Worm (Caenorhabditis elegans): ENCODE measurements around the gene ZK896.5.

Gene ZK896.5

DNA sequence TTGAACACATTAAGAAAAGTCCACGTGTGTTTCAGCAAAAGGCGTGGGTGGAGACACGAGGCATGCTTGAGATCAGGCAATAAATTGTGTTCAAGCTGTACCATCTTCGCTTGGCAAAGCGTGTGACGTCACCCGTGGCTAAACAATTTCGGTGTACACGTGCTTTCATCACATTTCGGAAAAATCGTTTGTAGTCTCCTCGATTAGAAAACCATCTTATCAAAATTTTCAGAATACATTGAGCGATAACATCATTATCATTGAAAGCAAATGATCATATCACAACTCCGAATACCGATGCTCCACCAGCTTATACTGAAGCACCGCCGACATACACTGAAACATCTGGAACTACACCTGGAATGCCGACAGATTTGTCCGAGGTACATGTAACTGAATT is 22.2 kb upstream of the ZK896.5 start (continued):
- no peak for TF ChIP-seq T20F7.1 (GFP tag; optimal IDR thresholded peaks at IDR 0.05)

DNA sequence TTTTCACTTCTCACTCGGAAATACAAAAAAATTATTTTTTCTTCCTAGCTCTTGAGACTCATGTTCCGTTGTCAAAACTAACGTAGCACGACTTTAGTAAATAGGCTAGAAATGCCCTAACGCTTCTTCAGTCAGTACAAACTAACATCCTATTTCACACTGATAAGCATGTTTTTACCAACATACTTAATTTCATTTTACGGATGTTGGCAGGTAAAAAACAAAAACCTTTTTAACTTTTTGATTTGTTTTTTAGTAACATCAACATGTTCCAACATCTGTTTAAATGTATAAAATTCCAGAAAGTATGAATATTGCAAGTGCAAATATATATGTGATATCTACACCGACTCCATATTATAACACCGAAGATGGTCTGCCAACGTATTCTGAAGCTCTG is 20.8 kb upstream of the ZK896.5 start, which contains the start of gene K08D8.10:
Gene K08D8.10, plus strand, starts transcription at position 301 of the 400 bp plus-strand sequence.
- TF ChIP-seq nhr-76 (tag; optimal IDR thresholded peaks at IDR 0.05) (no peak), daf-16 (GFP tag; optimal IDR thresholded peaks at IDR 0.05) (no peak), daf-16 (tag; optimal IDR thresholded peaks at IDR 0.05) (peak; percentile 9)

DNA sequence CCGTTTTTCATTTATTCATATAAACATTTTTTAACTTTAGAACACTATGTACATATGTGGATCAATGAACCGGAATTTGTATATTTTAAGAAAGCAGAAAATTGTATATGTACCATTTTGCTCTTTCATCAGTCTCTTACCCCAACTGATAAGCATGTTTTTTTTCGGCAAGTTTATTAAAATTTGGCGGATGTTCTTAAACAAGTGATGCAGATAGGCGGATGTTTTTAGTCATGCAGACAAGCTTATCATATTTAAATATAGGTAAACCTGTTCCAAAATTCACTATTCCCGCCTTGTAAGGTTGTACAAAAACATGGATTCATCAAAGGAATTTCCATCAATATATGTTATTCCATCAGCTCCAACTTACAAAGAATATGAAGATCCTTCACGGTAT is 19.9 kb upstream of the ZK896.5 start, which contains the start of gene K08D8.9:
Gene K08D8.9, plus strand, starts transcription at position 301 of the 400 bp plus-strand sequence.
- TF ChIP-seq zip-2 (tag; optimal IDR thresholded peaks at IDR 0.05) (no peak), vab-7 (GFP tag; IDR thresholded peaks at IDR 0.05) (no peak), ceh-62 (tag; optimal IDR thresholded peaks at IDR 0.05) (no peak), sdz-12 (GFP tag; optimal IDR thresholded peaks at IDR 0.05) (no peak), spr-1 (tag; optimal IDR thresholded peaks at IDR 0.05) (no peak), tag-97 (GFP tag; IDR thresholded peaks at IDR 0.05) (no peak), mep-1 (tag; optimal IDR thresholded peaks at IDR 0.05) (no peak), aha-1 (tag) (no peak), daf-16 (GFP tag; optimal IDR thresholded peaks at IDR 0.05) (no peak), daf-16 (tag; optimal IDR thresholded peaks at IDR 0.05) (no peak), ces-1 (GFP tag; optimal IDR thresholded peaks at IDR 0.05) (no peak), cey-2 (tag; optimal IDR thresholded peaks at IDR 0.05; ENCODE audit: borderline replicate concordance, insufficient read depth) (no peak), skn-1 (tag; optimal IDR thresholded peaks at IDR 0.05) (no peak), madf-9 (GFP tag; conservative IDR thresholded peaks at IDR 0.05) (no peak), dmd-8 (GFP tag; IDR thresholded peaks at IDR 0.05) (no peak), nhr-28 (tag; optimal IDR thresholded peaks at IDR 0.05) (no peak), zag-1 (tag; optimal IDR thresholded peaks at IDR 0.05) (no peak), mdt-29 (GFP tag; IDR thresholded peaks at IDR 0.05) (no peak), spr-3 (GFP tag; optimal IDR thresholded peaks at IDR 0.05) (no peak), mxl-2 (GFP tag; conservative IDR thresholded peaks at IDR 0.05) (no peak), ceh-28 (tag; optimal IDR thresholded peaks at IDR 0.05) (no peak)

ce11 chrIV:12898823-12899222 is 19.4 kb upstream of the ZK896.5 start:
- no peak for TF ChIP-seq daf-16 (GFP tag; optimal IDR thresholded peaks at IDR 0.05)
- peak; percentile 38 for TF ChIP-seq daf-16 (tag; optimal IDR thresholded peaks at IDR 0.05)
- TF ChIP-seq nhr-28 (tag; optimal IDR thresholded peaks at IDR 0.05), result peak; percentile 59
- no peak for TF ChIP-seq snpc-1.2 (GFP tag; IDR thresholded peaks at IDR 0.05)

- TF ChIP-seq daf-16 (GFP tag; optimal IDR thresholded peaks at IDR 0.05) (no peak), daf-16 (tag; optimal IDR thresholded peaks at IDR 0.05) (peak; percentile 17), nhr-28 (tag; optimal IDR thresholded peaks at IDR 0.05) (no peak), daf-12 (tag; optimal IDR thresholded peaks at IDR 0.05) (no peak), lsy-2 (tag; optimal IDR thresholded peaks at IDR 0.05) (no peak), unc-130 (GFP tag; optimal IDR thresholded peaks at IDR 0.05) (no peak), R02D3.7 (tag; optimal IDR thresholded peaks at IDR 0.05) (no peak), unc-62 (GFP tag; optimal IDR thresholded peaks at IDR 0.05 in 1 of 2) (peak in 1 of 2 experiments; percentile 74), unc-62 (tag; optimal IDR thresholded peaks at IDR 0.05) (no peak)
Measured at ce11 chrIV:12897146-12897545, 17.7 kb upstream of the ZK896.5 start.

ce11 chrIV:12896371-12896882 is 17.0 kb upstream of the ZK896.5 start, which contains the start of gene K08D8.7:
Gene K08D8.7 (plus strand): TSS chrIV:12896832.
- TF ChIP-seq ceh-44 (GFP tag; IDR thresholded peaks at IDR 0.05) (no peak), ceh-82 (tag; optimal IDR thresholded peaks at IDR 0.05) (no peak), ceh-32 (tag; optimal IDR thresholded peaks at IDR 0.05; ENCODE audit: poor library complexity) (no peak), F26F4.8 (GFP tag; conservative IDR thresholded peaks at IDR 0.05) (no peak), hmg-1.1 (GFP tag; IDR thresholded peaks at IDR 0.05) (no peak), nhr-41 (GFP tag; IDR thresholded peaks at IDR 0.05) (no peak), F44E2.7 (GFP tag; IDR thresholded peaks at IDR 0.05) (no peak), vab-7 (GFP tag; IDR thresholded peaks at IDR 0.05) (no peak), lin-1 (GFP tag; IDR thresholded peaks at IDR 0.05) (no peak), mes-2 (tag; optimal IDR thresholded peaks at IDR 0.05; ENCODE audit: poor library complexity, severe bottlenecking) (no peak), nhr-28 (tag; optimal IDR thresholded peaks at IDR 0.05) (peak; percentile 41), ctbp-1 (GFP tag; IDR thresholded peaks at IDR 0.05) (no peak), hif-1 (tag; optimal IDR thresholded peaks at IDR 0.05) (no peak), cey-2 (tag; optimal IDR thresholded peaks at IDR 0.05; ENCODE audit: borderline replicate concordance, insufficient read depth) (no peak), lir-3 (tag; optimal IDR thresholded peaks at IDR 0.05) (no peak), R02D3.7 (tag; optimal IDR thresholded peaks at IDR 0.05) (no peak), fos-1 (tag; optimal IDR thresholded peaks at IDR 0.05) (no peak)
